Worm (Caenorhabditis elegans) whole organism, L1 larva: ENCODE results near the gene efk-1.
A peak's percentile ranks its signal among the peaks of the same experiment; 100 is the strongest.

Source experiments
- C04F5.9 ChIP-seq: sonication (generic microtip); optimal IDR thresholded peaks from 2 replicates; lab custom pipeline; 2016; ENCODE audit warnings: missing genetic modification characterization, missing compliant biosample characterization
- C34B4.2 ChIP-seq: sonication (generic microtip); optimal IDR thresholded peaks from 2 replicates; lab custom pipeline; 2017; ENCODE audit warnings: mild to moderate bottlenecking, missing genetic modification characterization, missing compliant biosample characterization
- F16B12.6 ChIP-seq: fragments of 150-350 bp; optimal IDR thresholded peaks from 2 replicates; lab custom pipeline; 2014; ENCODE audit warnings: missing biosample characterization, missing genetic modification characterization
- Y116A8C.19 ChIP-seq: sonication (generic microtip); optimal IDR thresholded peaks from 2 replicates; lab custom pipeline; 2016; ENCODE audit warnings: missing compliant biosample characterization, missing genetic modification characterization, borderline replicate concordance
- alr-1 ChIP-seq: fragments of 200-800 bp; sonication (Bioruptor generic); optimal IDR thresholded peaks from 2 replicates; lab custom pipeline; 2018; ENCODE audit warnings: borderline replicate concordance, mild to moderate bottlenecking, missing genetic modification characterization, missing compliant biosample characterization
- aly-2 ChIP-seq: fragments of 150-350 bp; optimal IDR thresholded peaks from 2 replicates; lab custom pipeline; 2014; ENCODE audit warnings: missing biosample characterization, missing genetic modification characterization
- ceh-63 ChIP-seq: fragments of 200-800 bp; sonication (Bioruptor generic); optimal IDR thresholded peaks from 2 replicates; lab custom pipeline; 2018; ENCODE audit warnings: mild to moderate bottlenecking, missing genetic modification characterization, missing compliant biosample characterization
- ceh-88 ChIP-seq: fragments of 200-800 bp; sonication (Bioruptor generic); IDR thresholded peaks from 2 replicates; pipeline ENCODE4 v1.3.6; 2022; ENCODE audit warnings: missing genetic modification characterization, missing compliant biosample characterization
- ceh-90 ChIP-seq: sonication (generic microtip); optimal IDR thresholded peaks from 2 replicates; lab custom pipeline; 2016; ENCODE audit warnings: missing genetic modification characterization, missing compliant biosample characterization
- ces-1 ChIP-seq: fragments of 150-350 bp; optimal IDR thresholded peaks from 2 replicates; lab custom pipeline; 2014; ENCODE audit warnings: missing biosample characterization, missing genetic modification reagents, missing genetic modification characterization
- dsc-1 ChIP-seq: sonication (generic microtip); optimal IDR thresholded peaks from 2 replicates; lab custom pipeline; 2016; ENCODE audit warnings: mild to moderate bottlenecking, missing genetic modification characterization, missing compliant biosample characterization
- elt-2 ChIP-seq: sonication (generic microtip); optimal IDR thresholded peaks from 2 replicates; lab custom pipeline; 2016; ENCODE audit warnings: missing genetic modification characterization, mild to moderate bottlenecking, inconsistent platforms, missing compliant biosample characterization, missing genetic modification reagents
- elt-3 ChIP-seq, 6 experiments: fragments of 150-350 bp in 1 of 6; sonication (generic microtip); optimal IDR thresholded peaks; 2 replicates each; lab custom pipeline; 2017 to 2018; ENCODE audit warnings: missing biosample characterization in 6 of 6, missing genetic modification characterization in 6 of 6, inconsistent platforms in 1 of 6
- fkh-10 ChIP-seq: sonication (generic microtip); optimal IDR thresholded peaks from 2 replicates; lab custom pipeline; 2017; ENCODE audit warnings: missing biosample characterization, missing genetic modification reagents, missing genetic modification characterization
- fkh-8 ChIP-seq: sonication (generic microtip); optimal IDR thresholded peaks from 2 replicates; lab custom pipeline; 2016; ENCODE audit warnings: mild to moderate bottlenecking, missing genetic modification characterization, missing compliant biosample characterization
- hlh-17 ChIP-seq: fragments of 200-800 bp; sonication (Bioruptor generic); optimal IDR thresholded peaks from 2 replicates; lab custom pipeline; 2018; ENCODE audit warnings: missing genetic modification characterization, mild to moderate bottlenecking, missing compliant biosample characterization, moderate library complexity, borderline replicate concordance
- hlh-4 ChIP-seq: sonication (generic microtip); optimal IDR thresholded peaks from 2 replicates; lab custom pipeline; 2016; ENCODE audit warnings: mild to moderate bottlenecking, missing genetic modification characterization, missing compliant biosample characterization
- hpl-2 ChIP-seq: fragments of 150-350 bp; optimal IDR thresholded peaks from 2 replicates; lab custom pipeline; 2014; ENCODE audit warnings: missing biosample characterization, missing genetic modification reagents, missing genetic modification characterization
- irx-1 ChIP-seq: sonication (generic microtip); optimal IDR thresholded peaks from 2 replicates; lab custom pipeline; 2016; ENCODE audit warnings: missing genetic modification characterization, missing compliant biosample characterization
- isw-1 ChIP-seq: fragments of 200-800 bp; sonication (Bioruptor generic); IDR thresholded peaks from 2 replicates; pipeline ENCODE4 v1.3.6; 2022; ENCODE audit warnings: missing genetic modification characterization, missing compliant biosample characterization
- jun-1 ChIP-seq: fragments of 150-350 bp; optimal IDR thresholded peaks from 2 replicates; lab custom pipeline; 2014; ENCODE audit warnings: missing biosample characterization, missing genetic modification reagents, missing genetic modification characterization
- lin-14 ChIP-seq: fragments of 200-800 bp; sonication (Bioruptor generic); optimal IDR thresholded peaks from 2 replicates; lab custom pipeline; 2018; ENCODE audit warnings: mild to moderate bottlenecking, missing genetic modification characterization, moderate library complexity, missing compliant biosample characterization
- mab-9 ChIP-seq: fragments of 200-800 bp; sonication (Bioruptor generic); IDR thresholded peaks from 2 replicates; pipeline ENCODE4 v1.3.6; 2022; ENCODE audit warnings: missing genetic modification reagents, missing genetic modification characterization, missing compliant biosample characterization
- mef-2 ChIP-seq: fragments of 150-350 bp; optimal IDR thresholded peaks from 2 replicates; lab custom pipeline; 2014; ENCODE audit warnings: missing biosample characterization, missing genetic modification characterization
- nhr-11 ChIP-seq: fragments of 150-350 bp; optimal IDR thresholded peaks from 2 replicates; lab custom pipeline; 2014; ENCODE audit warnings: missing biosample characterization, missing genetic modification characterization
- nhr-12 ChIP-seq: sonication (generic microtip); optimal IDR thresholded peaks from 2 replicates; lab custom pipeline; 2017; ENCODE audit warnings: missing biosample characterization, missing genetic modification characterization
- nhr-19 ChIP-seq: fragments of 200-800 bp; sonication (Bioruptor generic); conservative IDR thresholded peaks from 2 replicates; pipeline ENCODE4 v1.3.6; 2022; ENCODE audit warnings: missing genetic modification characterization, missing compliant biosample characterization
- nhr-237 ChIP-seq: fragments of 150-350 bp; optimal IDR thresholded peaks from 2 replicates; lab custom pipeline; 2014; ENCODE audit warnings: missing biosample characterization, missing genetic modification characterization
- nhr-28 ChIP-seq: fragments of 150-350 bp; optimal IDR thresholded peaks from 2 replicates; lab custom pipeline; 2014; ENCODE audit warnings: missing biosample characterization, missing genetic modification characterization
- nhr-77 ChIP-seq: fragments of 150-350 bp; optimal IDR thresholded peaks from 2 replicates; lab custom pipeline; 2014; ENCODE audit warnings: missing biosample characterization, missing genetic modification characterization
- nhr-84 ChIP-seq: sonication (generic microtip); optimal IDR thresholded peaks from 2 replicates; lab custom pipeline; 2017; ENCODE audit warnings: missing biosample characterization, missing genetic modification characterization
- nhr-85 ChIP-seq: sonication (generic microtip); peaks from one replicate; lab custom pipeline; 2016; ENCODE audit warnings: missing genetic modification characterization, inconsistent platforms, missing compliant biosample characterization
- nhr-90 ChIP-seq: sonication (generic microtip); optimal IDR thresholded peaks from 2 replicates; lab custom pipeline; 2016; ENCODE audit warnings: mild to moderate bottlenecking, missing genetic modification characterization, missing compliant biosample characterization; ENCODE audit not compliant: poor library complexity
- pax-3 ChIP-seq: fragments of 200-800 bp; sonication (Bioruptor generic); optimal IDR thresholded peaks from 2 replicates; lab custom pipeline; 2018; ENCODE audit warnings: mild to moderate bottlenecking, missing genetic modification characterization, moderate library complexity, missing compliant biosample characterization
- pqm-1 ChIP-seq: sonication (generic microtip); optimal IDR thresholded peaks from 3 replicates; lab custom pipeline; 2017; ENCODE audit warnings: missing biosample characterization, missing genetic modification characterization
- sptf-1 ChIP-seq: fragments of 150-350 bp; optimal IDR thresholded peaks from 2 replicates; lab custom pipeline; 2014; ENCODE audit warnings: missing biosample characterization, missing genetic modification characterization
- tlp-1 ChIP-seq: fragments of 150-350 bp; optimal IDR thresholded peaks from 2 replicates; lab custom pipeline; 2014; ENCODE audit warnings: missing biosample characterization, missing genetic modification characterization
- unc-130 ChIP-seq: fragments of 150-350 bp; optimal IDR thresholded peaks from 2 replicates; lab custom pipeline; 2017; ENCODE audit warnings: missing biosample characterization, missing genetic modification characterization, inconsistent platforms
- unc-86 ChIP-seq: sonication (generic microtip); optimal IDR thresholded peaks from 2 replicates; lab custom pipeline; 2016; ENCODE audit warnings: missing genetic modification characterization, missing compliant biosample characterization
- vab-15 ChIP-seq: sonication (generic microtip); optimal IDR thresholded peaks from 2 replicates; lab custom pipeline; 2017; ENCODE audit warnings: missing genotype, mild to moderate bottlenecking, missing genetic modification characterization, missing compliant biosample characterization
- xbp-1 ChIP-seq: sonication (generic microtip); optimal IDR thresholded peaks from 2 replicates; lab custom pipeline; 2016; ENCODE audit warnings: missing genetic modification characterization, missing compliant biosample characterization
- zag-1 ChIP-seq: fragments of 150-350 bp; optimal IDR thresholded peaks from 2 replicates; lab custom pipeline; 2014; ENCODE audit warnings: missing biosample characterization, missing genetic modification characterization
- zip-4 ChIP-seq: fragments of 200-800 bp; sonication (Bioruptor generic); optimal IDR thresholded peaks from 2 replicates; lab custom pipeline; 2018; ENCODE audit warnings: mild to moderate bottlenecking, missing genetic modification characterization, moderate library complexity, missing compliant biosample characterization
- ztf-11 ChIP-seq, 2 experiments: sonication (generic microtip); optimal IDR thresholded peaks; 2 replicates each; lab custom pipeline; 2016 to 2017; ENCODE audit warnings: missing genetic modification characterization in 2 of 2, missing biosample characterization in 1 of 2, missing compliant biosample characterization in 1 of 2

Gene efk-1

DNA sequence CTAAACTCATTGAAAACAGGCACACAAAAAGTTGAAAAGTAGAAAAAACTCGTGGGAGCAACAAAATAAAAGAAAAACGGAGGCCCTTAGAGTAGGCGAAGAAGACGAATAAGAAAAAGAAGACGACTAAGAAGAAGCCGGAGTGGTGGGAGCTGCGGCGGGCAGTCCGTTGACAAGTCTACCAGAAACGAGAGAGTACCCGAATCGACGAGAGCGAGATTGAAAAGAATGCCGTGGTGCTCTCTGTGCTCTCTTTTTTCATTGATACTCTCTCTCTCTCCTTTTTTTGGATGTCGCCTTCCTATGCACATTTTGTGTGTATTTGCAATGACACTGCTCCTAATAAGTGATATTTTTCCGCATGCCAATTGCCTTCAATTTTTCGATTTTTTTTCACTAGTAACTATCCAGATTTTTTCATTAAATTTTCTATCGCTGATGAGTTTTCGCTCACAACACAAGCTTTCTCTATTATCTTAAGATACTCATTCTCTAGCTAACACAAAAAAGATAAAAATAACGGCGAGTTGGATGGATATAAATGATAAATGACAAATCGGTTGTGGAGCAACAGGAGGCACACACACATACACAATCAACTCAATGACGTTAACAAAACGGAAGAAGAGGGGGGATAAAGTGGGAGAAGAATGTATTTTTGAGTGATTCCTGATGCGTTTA lies 28.3 kb downstream of the efk-1 start (continued):
- TF ChIP-seq tlp-1: no peak
- no peak for TF ChIP-seq hpl-2 (GFP tag; lab: Kevin White, UChicago)
- TF ChIP-seq aly-2 (tag; lab: Kevin White, UChicago): no peak
- no peak for TF ChIP-seq jun-1 (tag; lab: Kevin White, UChicago)
- no peak for TF ChIP-seq ces-1 (GFP tag; lab: Kevin White, UChicago)
- TF ChIP-seq pax-3 (tag; lab: Kevin White, UChicago): no peak
- no peak for TF ChIP-seq alr-1 (tag; lab: Kevin White, UChicago)
- TF ChIP-seq nhr-28 (tag; lab: Kevin White, UChicago): no peak
- no peak for TF ChIP-seq mef-2
- peak; percentile 35 for TF ChIP-seq dsc-1
- TF ChIP-seq irx-1 (tag; lab: Kevin White, UChicago): no peak
- TF ChIP-seq ceh-90 (tag; lab: Kevin White, UChicago): no peak
- TF ChIP-seq ceh-88: no peak
- TF ChIP-seq nhr-77: no peak
- no peak for TF ChIP-seq unc-130 (tag; lab: Kevin White, UChicago)
- no peak for TF ChIP-seq nhr-85 (tag; lab: Kevin White, UChicago)
- no peak for TF ChIP-seq C34B4.2 (tag; lab: Kevin White, UChicago)
- no peak for TF ChIP-seq pqm-1
- TF ChIP-seq nhr-84 (tag; lab: Kevin White, UChicago): no peak
- TF ChIP-seq nhr-12: no peak
- TF ChIP-seq ceh-63 (GFP tag; lab: Kevin White, UChicago): no peak
- no peak for TF ChIP-seq Y116A8C.19 (tag; lab: Kevin White, UChicago)
- TF ChIP-seq mab-9 (GFP tag; lab: Robert Waterston, UW): no peak
- no peak for TF ChIP-seq ztf-11 (tag; optimal IDR thresholded peaks at IDR 0.05; lab: Kevin White, UChicago)
- TF ChIP-seq vab-15 (tag; lab: Kevin White, UChicago): no peak
- no peak for TF ChIP-seq F16B12.6 (tag; lab: Kevin White, UChicago)
- TF ChIP-seq sptf-1: no peak
- TF ChIP-seq nhr-19 (GFP tag; lab: Robert Waterston, UW): no peak
- TF ChIP-seq elt-2 (tag; lab: Kevin White, UChicago): no peak
- no peak for TF ChIP-seq nhr-90
- no peak for TF ChIP-seq nhr-237 (tag; lab: Kevin White, UChicago)
- no peak for TF ChIP-seq elt-3 (tag; optimal IDR thresholded peaks at IDR 0.05; lab: Kevin White, UChicago)
- TF ChIP-seq hlh-17: no peak
- TF ChIP-seq nhr-11 (tag; lab: Kevin White, UChicago): no peak
- TF ChIP-seq fkh-10 (GFP tag; lab: Kevin White, UChicago): peak; percentile 11
- no peak for TF ChIP-seq C04F5.9
- TF ChIP-seq unc-86 (tag; lab: Kevin White, UChicago): peak; percentile 4
- TF ChIP-seq hlh-4 (tag; lab: Kevin White, UChicago): no peak
- TF ChIP-seq isw-1 (GFP tag; lab: Robert Waterston, UW): no peak
- TF ChIP-seq xbp-1 (tag; lab: Kevin White, UChicago): no peak

DNA sequence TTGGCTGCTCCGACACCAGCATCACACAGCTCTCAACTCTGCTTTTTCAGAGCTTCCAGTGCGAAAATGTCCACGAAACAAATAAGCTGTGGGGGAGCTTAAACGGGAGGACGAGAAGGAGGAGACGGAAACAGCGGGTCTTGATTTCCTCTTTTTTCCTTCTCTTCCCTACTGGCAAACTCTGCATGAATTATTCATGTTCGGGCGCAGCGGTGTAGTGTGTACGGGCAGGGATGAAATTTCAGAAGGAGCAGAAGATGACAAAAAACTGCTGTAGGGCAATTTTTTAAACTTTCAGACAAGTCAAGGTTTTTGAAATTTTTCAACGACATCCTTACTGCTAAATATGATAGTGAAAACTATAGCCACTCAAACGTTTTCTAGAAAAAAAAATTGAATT lies 29.0 kb downstream of the efk-1 start:
- TF ChIP-seq zip-4 (GFP tag; lab: Kevin White, UChicago) (no peak), lin-14 (peak; percentile 27), mab-9 (GFP tag; lab: Robert Waterston, UW) (peak; percentile 6; the same call in 1 of the 2 replicates), fkh-8 (tag; lab: Kevin White, UChicago) (peak; percentile 9), unc-86 (tag; lab: Kevin White, UChicago) (peak; percentile 92), zag-1 (tag; lab: Kevin White, UChicago) (no peak)
